ENCODE assay signal across 1 fruit fly cellular context in genomic region chrX:13640692-13641011, dm6.
TF ChIP-seq lines count a peak whose summit lies in the region.

No protein-coding gene starts in this region.

TF ChIP-seq in whole organism, embryonic, 481 proteins besides CTCF, POLR2A, EP300 and RAD21 (continued from another document):
- TF ChIP-seq pb (GFP tag; optimal IDR thresholded peaks at IDR 0.05; lab: Kevin White, UChicago) (no peak), HLH4C (GFP tag; IDR thresholded peaks at IDR 0.05; lab: Robert Waterston, UW; ENCODE audit: partially characterized antibody) (0 out of 3 replicates have a peak, but pooled peaks have one; percentile 5), tgo (GFP tag; IDR thresholded peaks at IDR 0.05; lab: Robert Waterston, UW) (no peak), Bgb (GFP tag; IDR thresholded peaks at IDR 0.05; lab: Robert Waterston, UW; ENCODE audit: partially characterized antibody) (0 out of 2 replicates have a peak, but pooled peaks have one; percentile 5), Ssrp (tag; optimal IDR thresholded peaks at IDR 0.05; lab: Kevin White, UChicago) (no peak), CG14014 (GFP tag; IDR thresholded peaks at IDR 0.05; lab: Robert Waterston, UW) (no peak), gcm (GFP tag; optimal IDR thresholded peaks at IDR 0.05; lab: Kevin White, UChicago) (no peak), CHES-1-like (GFP tag; optimal IDR thresholded peaks at IDR 0.05; lab: Kevin White, UChicago) (no peak), E2f2 (GFP tag; IDR thresholded peaks at IDR 0.05; lab: Robert Waterston, UW) (0 out of 2 replicates have a peak, but pooled peaks have one; percentile 0), Hey (tag; optimal IDR thresholded peaks at IDR 0.05; lab: Kevin White, UChicago) (no peak), lola (GFP tag; optimal IDR thresholded peaks at IDR 0.05; lab: Kevin White, UChicago) (no peak), vnd (GFP tag; IDR thresholded peaks at IDR 0.05; lab: Robert Waterston, UW; ENCODE audit: partially characterized antibody) (peak; percentile 53; the same call in 1 of the 3 replicates), sens-2 (GFP tag; IDR thresholded peaks at IDR 0.05; lab: Robert Waterston, UW) (no peak), CG31224 (GFP tag; IDR thresholded peaks at IDR 0.05; lab: Robert Waterston, UW) (no peak), knrl (GFP tag; IDR thresholded peaks at IDR 0.05; lab: Robert Waterston, UW; ENCODE audit: partially characterized antibody) (0 out of 3 replicates have a peak, but pooled peaks have one; percentile 3)
